Fruit fly (Drosophila melanogaster): ENCODE results near the gene nis.

Gene nis

dm6 chr2L:1620797-1621196 lies 33.8 kb upstream of the nis start (continued):
- TF ChIP-seq Neu2 (GFP tag; optimal IDR thresholded peaks at IDR 0.05; ENCODE audit: borderline replicate concordance), result no peak
- peak; percentile 50 for TF ChIP-seq Fer3 (tag; optimal IDR thresholded peaks at IDR 0.05)
- no peak for TF ChIP-seq kay (GFP tag; optimal IDR thresholded peaks at IDR 0.05)
- TF ChIP-seq CG12744 (GFP tag; optimal IDR thresholded peaks at IDR 0.05), result peak; percentile 1
- no peak for TF ChIP-seq slp2 (GFP tag; optimal IDR thresholded peaks at IDR 0.05)
- peak; percentile 20 for TF ChIP-seq sd (tag; optimal IDR thresholded peaks at IDR 0.05)
- peak; percentile 49; the same call in 2 of the 3 replicates for TF ChIP-seq CG14050 (GFP tag; IDR thresholded peaks at IDR 0.05)
- TF ChIP-seq CG18476 (GFP tag; optimal IDR thresholded peaks at IDR 0.05), result peak; percentile 14
- TF ChIP-seq CG17385 (GFP tag; optimal IDR thresholded peaks at IDR 0.05), result peak; percentile 76
- no peak for TF ChIP-seq hb (GFP tag; IDR thresholded peaks at IDR 0.05; ENCODE audit: partially characterized antibody)
- peak; percentile 80 for TF ChIP-seq Ptx1 (GFP tag; IDR thresholded peaks at IDR 0.05)
- no peak for TF ChIP-seq cg (GFP tag; optimal IDR thresholded peaks at IDR 0.05)
- peak; percentile 26 for TF ChIP-seq maf-S (GFP tag; optimal IDR thresholded peaks at IDR 0.05)
- TF ChIP-seq Dip2 (GFP tag; IDR thresholded peaks at IDR 0.05), result no peak
- TF ChIP-seq B-H1 (GFP tag; IDR thresholded peaks at IDR 0.05), result peak; percentile 54; the same call in 2 of the 3 replicates
- peak; percentile 77 for TF ChIP-seq Ada2b (GFP tag; IDR thresholded peaks at IDR 0.05)
- TF ChIP-seq NfI (GFP tag; optimal IDR thresholded peaks at IDR 0.05), result peak; percentile 60
- TF ChIP-seq gem (tag; optimal IDR thresholded peaks at IDR 0.05), result peak; percentile 80
- peak; percentile 44 for TF ChIP-seq CG10979 (tag; optimal IDR thresholded peaks at IDR 0.05)
- TF ChIP-seq CG32767 (GFP tag; IDR thresholded peaks at IDR 0.05), result peak; percentile 42; the same call in 1 of the 2 replicates
- TF ChIP-seq pnt (GFP tag; optimal IDR thresholded peaks at IDR 0.05), result peak; percentile 40
- peak; percentile 69 for TF ChIP-seq sob (GFP tag; IDR thresholded peaks at IDR 0.05)
- TF ChIP-seq Sry-β (GFP tag; optimal IDR thresholded peaks at IDR 0.05), result no peak
- TF ChIP-seq sqz (GFP tag; optimal IDR thresholded peaks at IDR 0.05), result no peak
- no peak for TF ChIP-seq lbe (GFP tag; optimal IDR thresholded peaks at IDR 0.05)
- no peak for TF ChIP-seq MESR4 (GFP tag; optimal IDR thresholded peaks at IDR 0.05)
- peak; percentile 60 for TF ChIP-seq Aef1 (GFP tag; IDR thresholded peaks at IDR 0.05)
- TF ChIP-seq lola (GFP tag; optimal IDR thresholded peaks at IDR 0.05), result no peak
- peak; percentile 51 for TF ChIP-seq CG8388 (GFP tag; optimal IDR thresholded peaks at IDR 0.05)
- peak; percentile 66; the same call in 2 of the 3 replicates for TF ChIP-seq CG11695 (GFP tag; IDR thresholded peaks at IDR 0.05)
- TF ChIP-seq tin (GFP tag; optimal IDR thresholded peaks at IDR 0.05), result peak; percentile 55
- TF ChIP-seq HLH3B (GFP tag; IDR thresholded peaks at IDR 0.05), result peak; percentile 80
- TF ChIP-seq CG11398 (GFP tag; optimal IDR thresholded peaks at IDR 0.05), result no peak
- TF ChIP-seq sens (GFP tag), result peak; percentile 82
- TF ChIP-seq Dbx (GFP tag; IDR thresholded peaks at IDR 0.05), result peak; percentile 82
- no peak for TF ChIP-seq D19B (GFP tag; optimal IDR thresholded peaks at IDR 0.05)
- TF ChIP-seq Med (GFP tag), result peak; percentile 91
- TF ChIP-seq wek (GFP tag; optimal IDR thresholded peaks at IDR 0.05), result no peak
- TF ChIP-seq scrt (GFP tag; optimal IDR thresholded peaks at IDR 0.05), result peak; percentile 52
- peak; percentile 52; the same call in 1 of the 3 replicates for TF ChIP-seq CG34422 (GFP tag; IDR thresholded peaks at IDR 0.05)
- TF ChIP-seq sug (tag; optimal IDR thresholded peaks at IDR 0.05), result peak; percentile 31
- TF ChIP-seq CG31388 (GFP tag; optimal IDR thresholded peaks at IDR 0.05), result no peak
- 0 out of 2 replicates have a peak, but pooled peaks have one; percentile 12 for TF ChIP-seq sens-2 (GFP tag; IDR thresholded peaks at IDR 0.05)
- peak; percentile 6 for TF ChIP-seq tup (GFP tag; optimal IDR thresholded peaks at IDR 0.05)
- TF ChIP-seq Pdp1 (GFP tag; optimal IDR thresholded peaks at IDR 0.05), result peak; percentile 50 to 79
- no peak for TF ChIP-seq CG17802 (tag; optimal IDR thresholded peaks at IDR 0.05)
- no peak for TF ChIP-seq CG16813 (GFP tag; IDR thresholded peaks at IDR 0.05; ENCODE audit: partially characterized antibody)
- TF ChIP-seq Dfd (GFP tag; optimal IDR thresholded peaks at IDR 0.05), result no peak
- 0 out of 2 replicates have a peak, but pooled peaks have one; percentile 24 for TF ChIP-seq klu (GFP tag; IDR thresholded peaks at IDR 0.05)
- peak; percentile 74 for TF ChIP-seq ttk (GFP tag; IDR thresholded peaks at IDR 0.05)
- TF ChIP-seq az2 (GFP tag; optimal IDR thresholded peaks at IDR 0.05), result peak; percentile 55
